Worm (Caenorhabditis elegans) whole organism, late embryonic: Measurements from ENCODE around the gene ZK1098.2.

Experiments used
- ama-1 ChIP-seq: fragments of 150-350 bp; optimal IDR thresholded peaks from 2 replicates; lab custom pipeline; 2014
- ceh-22 ChIP-seq: sonication (generic microtip); optimal IDR thresholded peaks from 2 replicates; lab custom pipeline; 2017; ENCODE audit warnings: missing biosample characterization, missing genetic modification characterization
- che-1 ChIP-seq: sonication (generic microtip); optimal IDR thresholded peaks from 2 replicates; lab custom pipeline; 2016; ENCODE audit warnings: mild to moderate bottlenecking, missing genetic modification characterization, missing compliant biosample characterization
- dve-1 ChIP-seq: sonication (generic microtip); optimal IDR thresholded peaks from 2 replicates; lab custom pipeline; 2017; ENCODE audit warnings: antibody characterized with exemption, mild to moderate bottlenecking, missing genetic modification characterization, missing compliant biosample characterization
- ets-4 ChIP-seq: sonication (generic microtip); optimal IDR thresholded peaks from 2 replicates; lab custom pipeline; 2016; ENCODE audit warnings: missing genetic modification characterization, missing compliant biosample characterization
- nhr-11 ChIP-seq: fragments of 150-350 bp; optimal IDR thresholded peaks from 2 replicates; lab custom pipeline; 2014; ENCODE audit warnings: missing biosample characterization, missing genetic modification characterization
- pros-1 ChIP-seq: fragments of 150-350 bp; optimal IDR thresholded peaks from 2 replicates; lab custom pipeline; 2014; ENCODE audit warnings: missing biosample characterization, missing genetic modification reagents, missing genetic modification characterization

DNA sequence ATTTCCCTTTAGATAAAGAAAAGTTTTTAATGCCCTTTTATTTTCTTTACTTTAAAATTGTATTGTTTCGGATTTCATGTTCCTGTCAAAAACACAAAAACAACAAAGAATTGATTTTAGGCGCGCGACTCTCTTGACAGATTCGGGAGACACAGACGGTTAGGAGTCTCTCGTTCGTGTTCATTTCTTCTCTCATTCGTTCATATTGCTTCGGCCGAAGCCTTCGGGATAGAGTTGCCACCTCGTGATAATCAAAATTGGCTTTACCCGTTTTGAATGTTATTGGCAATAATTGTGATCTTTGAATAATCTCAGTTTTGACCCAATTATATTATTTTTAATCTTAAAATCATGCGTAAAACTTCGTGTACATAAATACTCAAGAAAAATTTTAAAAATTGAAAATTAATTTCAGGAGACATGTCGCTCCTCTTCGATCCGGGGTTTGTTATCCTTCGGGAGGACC is 17.9 kb upstream of the ZK1098.2 start, which contains the start of gene F55H2.5:
- TF ChIP-seq nhr-11: no peak
- TF ChIP-seq dve-1 (tag; lab: Kevin White, UChicago): no peak
- TF ChIP-seq pros-1 (tag; lab: Kevin White, UChicago): no peak
- no peak for TF ChIP-seq ama-1 (lab: Kevin White, UChicago)
- TF ChIP-seq che-1 (tag; lab: Kevin White, UChicago): no peak
- TF ChIP-seq ceh-22 (tag; lab: Kevin White, UChicago): no peak
- no peak for TF ChIP-seq ets-4 (tag; lab: Kevin White, UChicago)
